Fruit fly (Drosophila melanogaster) S2 (cell line): Measurements from ENCODE around the gene CG17625.
A peak's percentile ranks its signal among the peaks of the same experiment; 100 is the strongest.

Source experiments
- CG8478 ChIP-seq: fragments of >200 bp; optimal IDR thresholded peaks from 2 replicates; lab custom pipeline; 2018
- CTCF ChIP-seq, 2 experiments: fragments of >200 bp; optimal IDR thresholded peaks; 2 replicates each; lab custom pipeline; 2018

CG17625 gene

DNA sequence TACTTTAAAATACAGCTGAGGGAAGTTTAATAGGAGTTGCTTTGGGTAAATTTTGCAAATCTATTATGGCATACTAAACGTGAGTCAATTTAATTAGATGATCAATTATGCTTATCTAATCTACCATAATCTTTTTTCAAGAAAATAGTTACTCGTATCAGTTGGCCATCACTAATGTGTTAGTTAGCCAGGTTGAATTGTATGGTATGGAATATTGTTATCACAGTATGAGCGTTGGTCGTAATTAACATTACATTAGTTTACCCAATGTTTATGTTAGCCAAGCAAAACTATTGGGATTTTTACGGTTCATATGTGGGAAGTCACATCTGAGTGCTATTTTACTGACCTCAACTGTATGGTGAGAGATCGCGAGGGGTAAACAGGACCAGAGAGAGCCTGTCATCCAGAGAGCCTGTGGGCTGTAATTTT lies 13.1 kb upstream of the CG17625 start:
- TF ChIP-seq CG8478 (lab: Kevin White, UChicago) = no peak
- TF ChIP-seq CTCF (optimal IDR thresholded peaks at IDR 0.05; lab: Kevin White, UChicago) = no peak

DNA sequence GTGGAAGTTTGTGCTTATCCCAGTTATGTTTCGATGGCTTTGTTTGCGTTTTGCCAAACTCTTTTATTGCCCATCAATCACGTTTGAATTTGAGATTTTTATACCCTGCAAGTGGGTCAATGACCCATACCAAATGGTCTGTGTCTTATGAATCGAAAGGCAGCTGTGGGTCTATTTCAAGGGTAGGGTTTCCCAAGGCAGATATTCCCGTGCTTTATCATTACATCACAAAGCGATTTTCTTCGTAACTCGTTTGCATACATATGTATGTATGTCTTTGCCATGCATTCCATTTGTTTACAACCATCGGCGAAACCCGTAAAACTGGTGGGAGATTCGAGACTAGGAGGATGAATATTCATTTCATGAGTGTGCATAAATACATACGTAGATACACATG lies 11.2 kb upstream of the CG17625 start:
- no peak for TF ChIP-seq CG8478 (lab: Kevin White, UChicago)
- no peak for TF ChIP-seq CTCF (optimal IDR thresholded peaks at IDR 0.05; lab: Kevin White, UChicago)

DNA sequence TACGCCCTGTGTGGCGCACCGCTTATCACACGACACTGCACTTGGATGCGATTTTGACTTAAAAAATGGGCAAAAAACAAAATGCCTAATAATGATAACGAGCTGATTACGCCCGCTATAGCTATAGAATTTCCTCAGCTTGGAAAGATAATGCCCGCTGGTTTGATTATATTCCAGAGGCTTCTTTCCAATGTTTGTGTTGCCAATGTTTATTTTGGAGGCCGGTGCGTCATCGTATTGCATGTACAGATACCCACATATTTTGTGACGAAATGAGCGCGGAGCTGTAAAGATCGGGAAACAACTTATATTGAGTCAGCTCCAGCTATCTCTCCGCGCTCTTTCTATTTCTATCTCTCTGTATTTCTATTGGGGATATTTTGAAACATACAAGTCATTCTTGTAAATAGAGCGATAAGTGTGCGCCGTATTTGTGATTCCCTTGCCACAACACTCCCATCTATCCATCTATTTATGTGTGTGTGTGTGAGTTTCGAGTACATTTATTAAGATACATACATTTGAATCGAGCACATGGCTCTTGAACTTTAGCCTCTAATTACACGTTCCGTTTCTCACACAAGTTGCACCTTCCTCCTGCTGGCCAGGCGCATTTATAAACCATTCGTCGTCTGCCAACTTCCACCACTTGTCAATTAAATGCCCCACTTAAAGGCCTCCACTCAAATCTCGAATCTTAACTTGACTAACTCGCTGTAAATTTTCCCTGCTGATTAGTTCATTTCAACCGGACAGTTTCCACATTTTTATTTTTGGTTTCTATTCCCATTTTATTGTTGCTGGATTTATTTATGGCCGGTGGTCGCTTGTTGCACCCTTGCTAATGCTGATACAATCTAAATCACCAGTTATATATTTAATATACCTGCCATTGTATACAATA lies 2.4 kb upstream of the CG17625 start:
- TF ChIP-seq CTCF (optimal IDR thresholded peaks at IDR 0.05; lab: Kevin White, UChicago) (no peak), CG8478 (lab: Kevin White, UChicago) (no peak)

DNA sequence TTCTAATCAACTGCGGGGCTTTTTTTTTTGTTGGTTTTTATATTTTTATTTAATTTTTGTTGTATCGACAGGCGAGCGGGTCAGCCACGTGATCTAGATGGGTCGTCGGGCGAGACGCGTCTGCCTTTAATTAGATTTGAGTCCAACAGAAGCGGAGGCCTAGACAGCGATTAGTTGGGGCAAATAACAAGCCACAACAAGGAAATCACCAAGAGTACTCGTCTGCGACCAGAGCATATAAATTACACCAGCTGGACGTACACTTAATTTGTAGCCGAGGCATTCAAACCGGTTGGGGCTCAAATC lies 1.7 kb upstream of the CG17625 start:
- no peak for TF ChIP-seq CTCF (optimal IDR thresholded peaks at IDR 0.05; lab: Kevin White, UChicago)
- TF ChIP-seq CG8478 (lab: Kevin White, UChicago) = no peak

DNA sequence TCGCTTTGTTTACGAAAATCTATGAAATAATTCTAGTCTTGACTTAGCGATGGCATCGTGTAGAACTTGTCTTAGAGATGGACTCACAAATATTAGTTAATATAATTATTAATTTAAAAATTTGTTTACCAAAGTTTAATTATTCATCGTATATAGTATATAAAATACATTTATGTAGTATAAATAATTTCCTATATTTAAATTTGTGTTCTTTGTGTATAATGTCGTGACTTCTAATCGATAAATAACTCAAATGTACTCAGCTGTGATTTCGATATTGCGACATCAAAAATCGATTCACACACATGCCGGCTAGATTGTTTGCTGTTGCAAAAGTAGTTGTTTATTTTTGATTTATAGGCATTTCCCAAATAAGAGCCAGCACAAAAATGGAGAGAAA lies 3.7 kb downstream of the CG17625 start, which contains the start of the genes wfs1 and Nup133:
TSS of gene wfs1 (minus strand) at position 70 of the 400 bp plus-strand sequence.
TSS of gene Nup133 (plus strand) at position 297 of the 400 bp plus-strand sequence.
- TF ChIP-seq CTCF (optimal IDR thresholded peaks at IDR 0.05; lab: Kevin White, UChicago) (no peak), CG8478 (lab: Kevin White, UChicago) (no peak)

DNA sequence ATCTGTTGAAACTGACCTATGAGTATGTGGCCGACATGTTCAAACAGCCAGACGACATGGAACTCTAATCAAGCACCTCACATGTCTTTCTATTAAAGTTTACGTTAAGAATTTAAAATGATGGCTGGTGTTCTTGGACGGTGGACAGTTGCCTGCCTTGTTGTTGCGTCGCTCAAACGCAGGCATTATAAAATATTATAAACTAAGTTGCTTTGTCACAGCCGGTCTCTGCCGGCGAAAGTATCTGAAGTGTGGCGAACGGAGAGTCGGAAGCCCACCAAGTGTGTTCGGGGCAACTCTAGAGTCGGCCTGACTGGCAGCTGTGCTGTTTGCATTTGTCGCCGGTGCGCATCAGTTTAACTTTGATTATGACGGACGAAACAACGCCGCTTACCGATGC lies 8.0 kb downstream of the CG17625 start, which contains the start of gene cd:
TSS of gene cd (plus strand) at position 301 of the 400 bp plus-strand sequence.
- TF ChIP-seq CG8478 (lab: Kevin White, UChicago) (no peak), CTCF (optimal IDR thresholded peaks at IDR 0.05; lab: Kevin White, UChicago) (no peak)

DNA sequence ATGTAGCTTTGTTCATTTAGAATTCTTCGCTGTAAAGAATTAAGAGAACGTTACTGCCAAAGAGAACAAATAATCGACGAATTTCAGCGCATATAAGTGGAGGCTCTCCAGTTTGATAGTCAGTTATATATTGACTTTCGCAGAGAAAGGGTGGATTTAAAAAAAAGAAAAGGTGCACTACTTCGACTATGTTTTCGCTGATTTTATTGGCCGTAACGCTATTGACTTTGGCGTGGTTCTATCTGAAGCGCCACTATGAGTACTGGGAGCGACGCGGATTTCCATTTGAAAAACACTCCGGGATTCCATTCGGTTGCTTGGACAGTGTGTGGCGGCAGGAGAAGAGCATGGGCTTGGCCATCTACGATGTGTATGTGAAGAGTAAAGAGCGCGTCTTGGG lies 11.6 kb downstream of the CG17625 start, which contains the start of gene Cyp6d4:
TSS of gene Cyp6d4 (plus strand) at position 112 of the 400 bp plus-strand sequence.
- no peak for TF ChIP-seq CG8478 (lab: Kevin White, UChicago)
- TF ChIP-seq CTCF (optimal IDR thresholded peaks at IDR 0.05; lab: Kevin White, UChicago) = no peak

DNA sequence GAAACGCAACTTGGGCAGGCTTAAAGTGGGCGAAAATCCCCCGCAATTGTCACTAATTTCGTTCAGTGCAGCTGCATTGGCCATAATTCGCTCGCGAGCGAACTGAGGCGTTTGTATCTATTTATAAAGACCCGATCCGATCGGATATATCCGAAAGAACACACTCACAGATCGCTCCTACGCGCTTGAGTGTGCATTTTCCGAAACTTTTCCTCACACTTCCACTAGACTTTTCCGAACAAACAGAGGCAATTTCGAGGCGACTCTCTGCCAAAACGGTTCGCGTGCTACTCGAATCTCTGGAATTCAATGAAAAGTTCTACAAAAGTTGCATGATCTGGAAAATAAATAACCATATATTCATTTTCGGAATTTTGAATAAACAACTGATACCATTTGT lies 15.1 kb downstream of the CG17625 start, which contains the start of the genes CG6972 and CCAP:
TSS of gene CG6972 (plus strand) at position 215 of the 400 bp plus-strand sequence.
TSS of gene CCAP (minus strand) at position 292 of the 400 bp plus-strand sequence.
- TF ChIP-seq CTCF (optimal IDR thresholded peaks at IDR 0.05; lab: Kevin White, UChicago) (no peak), CG8478 (lab: Kevin White, UChicago) (no peak)

DNA sequence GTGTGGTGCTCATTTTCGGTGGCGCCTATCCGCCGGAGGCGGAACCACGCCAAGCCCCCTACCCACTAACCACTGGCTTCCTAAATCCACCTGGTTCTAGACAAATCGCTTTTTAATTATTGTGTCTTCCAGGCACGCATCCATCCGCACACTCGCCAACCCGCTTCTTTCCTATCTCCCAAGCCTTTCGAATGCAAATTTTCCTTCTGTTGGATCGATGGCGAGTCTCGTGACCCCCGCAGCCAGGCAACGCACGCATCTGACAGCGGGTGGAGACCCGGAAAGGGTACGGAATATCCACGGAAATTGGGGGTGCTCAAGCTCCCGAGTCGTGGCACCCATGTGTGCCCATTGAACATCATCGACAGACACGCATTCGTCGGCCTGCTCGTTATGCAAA lies 20.5 kb downstream of the CG17625 start, which contains the start of gene CG13842:
TSS of gene CG13842 (minus strand) at position 101 of the 400 bp plus-strand sequence.
- TF ChIP-seq CTCF (optimal IDR thresholded peaks at IDR 0.05; lab: Kevin White, UChicago) (no peak), CG8478 (lab: Kevin White, UChicago) (no peak)

DNA sequence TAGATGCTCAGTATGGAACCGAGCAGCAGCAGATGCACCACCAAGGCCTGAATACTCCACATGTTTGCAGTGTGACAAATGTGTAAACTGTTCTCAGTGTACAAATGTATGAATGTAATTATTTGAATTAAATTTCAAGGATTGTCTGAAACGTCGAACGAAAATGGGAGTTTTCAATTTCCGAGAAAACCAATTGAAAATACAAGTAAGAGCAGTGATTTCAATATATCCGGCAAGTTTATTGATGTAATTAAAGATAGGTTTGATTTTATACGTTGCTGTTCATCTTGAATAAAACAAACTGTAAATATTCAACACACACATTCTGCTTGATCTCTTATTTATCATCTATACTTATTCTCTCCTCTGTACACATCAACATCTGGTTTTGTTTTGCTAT lies 24.0 kb downstream of the CG17625 start, which contains the start of gene CG4907:
TSS of gene CG4907 (minus strand) at position 101 of the 400 bp plus-strand sequence.
- TF ChIP-seq CTCF (optimal IDR thresholded peaks at IDR 0.05; lab: Kevin White, UChicago) (no peak), CG8478 (lab: Kevin White, UChicago) (no peak)

DNA sequence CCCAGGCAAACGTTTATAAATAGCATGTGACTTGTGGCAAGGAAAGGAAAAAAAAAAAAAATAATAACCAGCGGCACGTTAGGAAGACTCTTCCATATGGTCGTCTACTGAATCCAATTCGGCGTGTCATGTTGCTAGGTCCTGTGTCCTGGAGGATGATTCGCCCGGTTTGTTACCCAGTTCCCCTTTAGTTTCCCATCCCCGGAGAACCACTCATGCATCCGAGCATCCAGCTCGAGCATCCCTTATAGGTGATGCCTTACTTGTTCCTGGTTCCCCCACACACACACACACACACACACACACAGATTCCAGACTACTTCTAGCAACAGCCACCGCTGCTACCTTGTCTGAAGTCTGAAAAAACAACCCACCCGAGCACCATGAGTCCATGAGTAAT lies 31.2 kb downstream of the CG17625 start:
- TF ChIP-seq CG8478 (lab: Kevin White, UChicago) (no peak), CTCF (optimal IDR thresholded peaks at IDR 0.05; lab: Kevin White, UChicago) (no peak)

DNA sequence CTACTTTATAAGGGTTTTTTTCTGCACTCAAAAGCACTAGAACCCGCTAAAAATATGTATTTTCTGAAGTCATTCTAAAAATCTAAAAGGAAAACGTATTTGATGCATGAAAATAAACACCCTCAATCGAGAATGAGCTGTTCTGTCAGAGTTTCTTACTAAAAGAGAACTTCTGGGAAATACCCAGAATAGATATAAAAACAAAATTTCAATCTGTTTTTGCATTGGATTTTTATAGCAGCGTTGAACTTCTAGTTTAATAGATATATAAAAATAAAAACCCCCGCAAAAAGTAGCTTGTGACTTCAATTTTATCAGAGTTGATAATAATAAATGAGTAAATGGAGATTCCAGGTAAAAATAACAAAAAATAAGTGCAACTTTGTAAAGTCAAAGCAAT lies 31.8 kb downstream of the CG17625 start:
- TF ChIP-seq CTCF (optimal IDR thresholded peaks at IDR 0.05; lab: Kevin White, UChicago) (no peak), CG8478 (lab: Kevin White, UChicago) (no peak)

DNA sequence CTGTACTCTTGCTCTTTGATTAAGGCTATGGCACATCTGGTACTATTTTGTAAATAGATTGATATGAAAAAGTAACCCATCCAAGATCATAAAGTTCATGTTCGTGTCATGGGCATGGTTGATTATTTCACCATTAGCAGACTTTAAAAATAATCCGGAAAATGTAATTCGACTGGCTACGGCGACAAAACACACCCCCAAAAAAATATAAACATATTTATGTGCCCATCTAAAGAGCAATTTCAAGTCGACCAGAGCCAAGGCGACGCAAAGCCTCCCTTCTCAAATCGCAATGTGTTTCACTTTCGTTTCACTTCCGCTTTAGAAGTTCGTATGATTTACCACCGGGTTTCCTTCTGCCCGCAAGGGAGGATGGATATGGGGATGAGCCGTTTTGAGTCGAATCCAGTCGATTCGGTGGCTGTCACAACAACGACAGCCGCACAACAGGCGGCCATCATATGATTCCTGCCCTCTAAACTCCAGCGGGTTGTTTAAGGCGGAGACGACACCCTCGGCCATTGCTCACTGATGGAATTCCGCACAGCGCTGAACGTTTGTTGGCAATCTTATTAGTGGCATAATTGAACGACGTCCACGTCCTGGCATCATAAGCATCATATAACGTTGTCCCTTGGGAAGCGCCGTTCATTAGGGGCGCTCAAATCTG lies 32.4 kb downstream of the CG17625 start:
- TF ChIP-seq CG8478 (lab: Kevin White, UChicago) (no peak), CTCF (optimal IDR thresholded peaks at IDR 0.05; lab: Kevin White, UChicago) (no peak)

DNA sequence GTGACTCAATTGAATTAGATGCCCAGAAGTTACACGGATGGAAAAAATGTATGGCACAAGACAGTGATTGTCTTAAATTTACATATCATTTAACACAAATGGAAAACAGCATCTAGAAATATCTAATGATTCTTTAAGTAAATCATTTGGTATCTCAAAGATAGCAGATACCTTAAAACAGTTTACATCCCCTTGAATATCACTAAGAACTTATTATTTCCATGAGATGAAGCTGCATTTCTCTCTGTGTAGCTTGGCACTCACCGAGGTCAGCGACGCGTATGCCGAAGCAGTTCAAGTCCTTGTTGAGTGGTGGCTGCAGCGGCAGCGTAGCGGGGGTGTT lies 32.9 kb downstream of the CG17625 start:
- no peak for TF ChIP-seq CG8478 (lab: Kevin White, UChicago)
- no peak for TF ChIP-seq CTCF (optimal IDR thresholded peaks at IDR 0.05; lab: Kevin White, UChicago)

DNA sequence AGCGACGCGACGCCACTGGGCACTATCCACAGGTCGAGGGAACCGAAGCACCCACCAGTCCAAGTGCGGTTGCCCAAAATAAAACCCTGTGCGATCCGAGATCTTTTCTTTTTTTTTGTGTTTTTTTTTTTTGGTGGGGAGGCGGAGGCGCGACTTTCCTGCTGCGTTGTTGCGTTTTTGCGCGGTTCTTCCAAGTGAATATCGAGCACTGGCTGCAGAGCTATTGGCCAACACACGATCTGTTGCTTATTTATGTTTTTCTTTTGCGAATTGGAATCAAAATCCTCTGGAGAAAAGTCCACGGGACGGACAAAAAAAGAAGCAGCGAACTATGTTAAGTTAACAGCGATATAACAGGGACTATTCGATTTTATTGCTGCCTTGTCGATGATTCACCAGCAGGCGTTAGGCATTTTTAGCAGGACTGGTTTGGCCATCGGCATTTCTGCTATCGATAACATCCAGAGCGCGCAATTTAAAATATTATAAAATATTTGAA lies 34.2 kb downstream of the CG17625 start, which contains the start of gene wge:
TSS of gene wge (minus strand) at position 343 of the 499 bp plus-strand sequence.
- TF ChIP-seq CG8478 (lab: Kevin White, UChicago) = no peak
- TF ChIP-seq CTCF (optimal IDR thresholded peaks at IDR 0.05; lab: Kevin White, UChicago) = peak in 1 of 2 experiments; percentile 21
